Worm (Caenorhabditis elegans) whole organism, dauer: ENCODE data around the gene pigk-1.

Source experiments
- unc-62 ChIP-seq: sonication (generic microtip); optimal IDR thresholded peaks from 2 replicates; lab custom pipeline; 2017; ENCODE audit warnings: missing biosample characterization, missing genetic modification reagents, missing genetic modification characterization

The pigk-1 gene

DNA sequence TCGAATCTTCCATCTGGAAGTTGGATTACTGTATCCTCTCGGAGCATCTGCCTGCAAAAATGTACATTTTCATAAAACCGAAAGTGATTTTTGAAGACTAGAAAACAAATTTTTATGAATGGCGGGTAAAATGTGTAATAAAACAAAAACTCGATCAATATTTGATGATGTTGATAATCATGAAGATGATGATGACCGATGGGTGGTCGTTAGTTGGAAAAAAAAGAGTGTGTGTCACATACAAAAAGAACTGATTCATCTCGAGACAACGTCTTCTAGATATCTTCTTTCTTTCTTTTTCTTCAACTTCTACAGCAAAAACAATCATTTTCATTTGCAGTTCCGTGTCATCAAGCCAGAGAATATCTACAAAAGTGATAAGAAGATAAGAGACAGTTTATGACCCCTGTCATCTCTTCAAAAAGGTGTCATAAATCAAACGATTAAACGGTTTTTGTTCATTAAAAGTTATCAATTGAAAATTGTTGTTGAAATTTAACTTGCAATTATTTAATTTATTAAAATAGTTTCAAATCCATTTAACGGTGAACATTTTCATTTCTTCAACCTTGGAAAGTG, 17.2 kb downstream of the pigk-1 start, which contains the start of gene bcc-1:
Gene bcc-1, minus strand, starts transcription at position 51 of the 579 bp plus-strand sequence.
- no peak for TF ChIP-seq unc-62

DNA sequence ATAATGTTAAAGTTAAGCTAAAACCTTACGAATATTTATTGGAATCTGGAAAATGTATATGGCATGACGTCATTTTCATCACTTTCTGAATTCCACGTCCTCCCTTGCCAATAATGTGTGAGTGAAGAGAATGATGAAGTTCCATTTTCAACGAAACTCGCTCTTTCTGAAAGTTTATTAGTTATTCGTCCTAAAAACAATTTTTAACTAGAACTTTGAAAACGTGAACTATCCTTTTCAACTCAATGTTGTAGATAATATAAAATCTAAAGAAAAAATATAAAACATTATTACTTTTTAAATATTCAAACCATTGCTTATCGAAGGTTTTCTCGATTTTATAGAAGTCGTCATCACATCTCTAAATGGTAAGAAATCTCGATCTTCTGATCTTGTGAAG, 20.3 kb downstream of the pigk-1 start, which contains the start of gene M7.7:
Gene M7.7, plus strand, starts transcription at position 301 of the 400 bp plus-strand sequence.
- TF ChIP-seq unc-62 = no peak

DNA sequence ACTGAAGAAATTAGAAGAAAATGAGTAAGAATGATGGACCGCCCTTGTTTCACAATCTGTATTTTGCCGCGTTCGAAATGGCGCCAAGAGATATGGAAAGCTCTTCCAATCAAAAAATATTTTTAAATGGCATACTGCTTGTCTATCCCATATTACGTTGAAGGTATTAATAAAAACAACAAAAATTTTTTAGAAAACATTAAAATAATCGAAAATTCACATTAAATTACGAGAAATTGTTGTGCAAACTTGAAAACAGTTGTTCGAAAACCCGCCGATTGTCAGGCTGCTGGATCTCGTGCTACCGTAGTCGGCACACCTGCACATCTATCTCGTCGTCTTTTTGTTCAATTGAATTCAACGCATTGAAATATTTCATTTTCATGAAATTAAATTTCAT, 26.2 kb downstream of the pigk-1 start, which contains the start of gene klc-1:
Gene klc-1, plus strand, starts transcription at position 127 of the 400 bp plus-strand sequence.
- TF ChIP-seq unc-62 = no peak

- no peak for TF ChIP-seq unc-62
These were observed 27.0 kb downstream of the pigk-1 start for ce11 chrIV:11082789-11083235.

- no peak for TF ChIP-seq unc-62
These were observed 27.7 kb downstream of the pigk-1 start, which contains the start of gene let-70 for ce11 chrIV:11082153-11082552. Gene let-70, minus strand, starts transcription at chrIV:11082253.

DNA sequence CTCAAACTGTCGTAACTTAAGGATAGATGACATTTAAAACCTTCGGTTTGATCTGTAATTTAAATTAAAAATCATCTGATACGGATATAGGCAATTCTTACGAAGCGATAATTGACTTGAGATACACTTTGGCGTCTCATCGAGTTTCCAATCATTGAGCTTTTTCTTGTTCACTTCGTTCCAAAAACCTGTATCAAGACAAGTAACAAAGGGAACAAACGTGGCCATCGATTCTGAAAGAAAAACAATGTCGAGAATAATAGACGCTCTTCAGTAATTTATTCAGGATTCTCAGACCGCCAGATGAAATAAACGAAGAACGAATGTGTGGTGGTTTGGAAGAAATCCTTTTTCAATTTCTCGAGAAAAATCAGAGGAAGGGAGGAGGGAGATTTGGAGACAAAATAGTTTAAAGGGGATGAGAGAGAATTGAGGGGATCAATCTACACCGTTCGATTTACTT, 29.0 kb downstream of the pigk-1 start, which contains the start of gene atg-7:
Gene atg-7, minus strand, starts transcription at position 233 of the 463 bp plus-strand sequence.
- TF ChIP-seq unc-62 = no peak

- TF ChIP-seq unc-62 = no peak
These were observed 31.3 kb downstream of the pigk-1 start, which contains the start of gene Y5F2A.4 for ce11 chrIV:11078482-11078881. Gene Y5F2A.4, minus strand, starts transcription at chrIV:11078582.

- no peak for TF ChIP-seq unc-62
These were observed 41.5 kb downstream of the pigk-1 start for ce11 chrIV:11068314-11068713.

DNA sequence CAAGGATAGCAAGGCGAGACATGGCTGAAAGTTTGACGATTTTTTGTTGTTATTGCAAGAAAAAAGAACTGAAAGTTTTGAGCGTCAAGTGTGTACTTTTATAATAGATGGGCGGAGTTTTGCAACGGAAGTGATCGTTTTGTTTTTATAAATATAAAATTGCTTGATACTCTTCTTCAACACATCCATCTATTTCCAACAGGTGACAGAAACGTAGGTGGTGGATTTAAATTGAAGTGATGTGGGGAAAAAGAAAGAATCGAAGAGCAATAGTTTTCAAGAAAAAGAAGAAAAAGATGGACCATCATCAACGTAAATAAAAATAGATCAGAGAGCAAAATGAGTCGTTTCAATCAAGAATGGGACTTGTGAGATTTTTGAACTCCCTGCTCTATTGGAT, 42.8 kb downstream of the pigk-1 start, which contains the start of gene ttr-17:
Gene ttr-17, minus strand, starts transcription at position 24 of the 400 bp plus-strand sequence.
- TF ChIP-seq unc-62 = no peak

ce11 chrIV:11063962-11064361, 45.9 kb downstream of the pigk-1 start, which contains the start of gene ttr-16:
Gene ttr-16, minus strand, starts transcription at chrIV:11064137.
- no peak for TF ChIP-seq unc-62

- TF ChIP-seq unc-62 = no peak
These were observed 46.7 kb downstream of the pigk-1 start for ce11 chrIV:11062984-11063613.
